Fruit fly (Drosophila melanogaster) whole organism, embryonic: Measurements from ENCODE around the gene Cyp4g15.

Source experiments
- ATbp ChIP-seq: fragments of 200-800 bp; sonication (Bioruptor generic); optimal IDR thresholded peaks from 2 replicates; lab custom pipeline; 2017; ENCODE audit warnings: missing biosample characterization, mild to moderate bottlenecking, missing genetic modification characterization, missing genetic modification reagents
- B-H1 ChIP-seq: fragments of 200-800 bp; sonication (Bioruptor generic); IDR thresholded peaks from 3 replicates; pipeline ENCODE4 v1.3.6; 2022; ENCODE audit warnings: missing biosample characterization, missing genetic modification characterization
- CG12769 ChIP-seq: fragments of 200-800 bp; sonication (Bioruptor generic); optimal IDR thresholded peaks from 2 replicates; lab custom pipeline; 2019; ENCODE audit warnings: missing biosample characterization, mild to moderate bottlenecking, missing genetic modification characterization, moderate library complexity
- CG13775 ChIP-seq: fragments of 200-800 bp; sonication (Bioruptor generic); optimal IDR thresholded peaks from 3 replicates; lab custom pipeline; 2017; ENCODE audit warnings: missing biosample characterization, mild to moderate bottlenecking, missing genetic modification characterization
- CG15696 ChIP-seq: fragments of 200-800 bp; sonication (Bioruptor generic); optimal IDR thresholded peaks from 2 replicates; lab custom pipeline; 2019; ENCODE audit warnings: missing biosample characterization, mild to moderate bottlenecking, missing genetic modification characterization, moderate library complexity
- CG1647 ChIP-seq: fragments of 200-800 bp; sonication (Bioruptor generic); optimal IDR thresholded peaks from 3 replicates; lab custom pipeline; 2016; ENCODE audit warnings: missing biosample characterization, missing genetic modification characterization
- CG17612 ChIP-seq: fragments of 200-800 bp; sonication (Bioruptor generic); IDR thresholded peaks from 2 replicates; pipeline ENCODE4 v1.3.6; 2022; ENCODE audit warnings: missing biosample characterization, missing genetic modification characterization
- CG17802 ChIP-seq: fragments of 200-800 bp; sonication (Bioruptor generic); optimal IDR thresholded peaks from 2 replicates; lab custom pipeline; 2018; ENCODE audit warnings: missing biosample characterization, mild to moderate bottlenecking, missing genetic modification characterization, moderate library complexity
- CG18476 ChIP-seq: fragments of 200-800 bp; sonication (Bioruptor generic); optimal IDR thresholded peaks from 2 replicates; lab custom pipeline; 2016; ENCODE audit warnings: missing biosample characterization, mild to moderate bottlenecking, missing genetic modification characterization
- CG2116 ChIP-seq: fragments of 200-800 bp; sonication (Bioruptor generic); optimal IDR thresholded peaks from 3 replicates; lab custom pipeline; 2018; ENCODE audit warnings: missing biosample characterization, mild to moderate bottlenecking, missing genetic modification characterization
- CG2120 ChIP-seq: fragments of 200-800 bp; sonication (Bioruptor generic); optimal IDR thresholded peaks from 3 replicates; lab custom pipeline; 2016; ENCODE audit warnings: missing biosample characterization, missing genetic modification characterization
- CG42726 ChIP-seq: fragments of 200-800 bp; sonication (Bioruptor generic); IDR thresholded peaks from 2 replicates; pipeline ENCODE4 v1.3.6; 2022; ENCODE audit warnings: missing biosample characterization, missing genetic modification characterization; ENCODE audit not compliant: partially characterized antibody
- CG4617 ChIP-seq: fragments of 200-800 bp; sonication (Bioruptor generic); optimal IDR thresholded peaks from 3 replicates; lab custom pipeline; 2016; ENCODE audit warnings: missing biosample characterization, missing genetic modification characterization, borderline replicate concordance
- CG4730 ChIP-seq: fragments of 200-800 bp; sonication (Bioruptor generic); IDR thresholded peaks from 2 replicates; pipeline ENCODE4 v1.3.6; 2022; ENCODE audit warnings: missing biosample characterization, missing genetic modification characterization
- CG5245 ChIP-seq: fragments of 200-800 bp; sonication (Bioruptor generic); optimal IDR thresholded peaks from 3 replicates; lab custom pipeline; 2016; ENCODE audit warnings: missing biosample characterization, missing genetic modification characterization
- CG8281 ChIP-seq: fragments of 200-800 bp; sonication (Bioruptor generic); optimal IDR thresholded peaks from 2 replicates; lab custom pipeline; 2018; ENCODE audit warnings: missing biosample characterization, mild to moderate bottlenecking, missing genetic modification characterization, moderate library complexity
- CG9797 ChIP-seq: fragments of 200-800 bp; sonication (Bioruptor generic); optimal IDR thresholded peaks from 3 replicates; lab custom pipeline; 2018; ENCODE audit warnings: missing biosample characterization, mild to moderate bottlenecking, missing genetic modification characterization
- Dp ChIP-seq: fragments of 200-800 bp; sonication (Bioruptor generic); optimal IDR thresholded peaks from 2 replicates; lab custom pipeline; 2018; ENCODE audit warnings: missing biosample characterization, mild to moderate bottlenecking, missing genetic modification characterization, moderate library complexity
- Fer1 ChIP-seq: fragments of 200-800 bp; sonication (Bioruptor generic); optimal IDR thresholded peaks from 2 replicates; lab custom pipeline; 2017; ENCODE audit warnings: missing biosample characterization, mild to moderate bottlenecking, missing genetic modification characterization
- HHEX ChIP-seq: fragments of 200-800 bp; sonication (Bioruptor generic); optimal IDR thresholded peaks from 3 replicates; lab custom pipeline; 2017; ENCODE audit warnings: missing biosample characterization, mild to moderate bottlenecking, missing genetic modification characterization, missing genetic modification reagents
- Hsf ChIP-seq: fragments of 200-800 bp; sonication (Bioruptor generic); optimal IDR thresholded peaks from 3 replicates; lab custom pipeline; 2016; ENCODE audit warnings: missing biosample characterization, missing genetic modification characterization
- Meics ChIP-seq: fragments of 200-800 bp; sonication (Bioruptor generic); optimal IDR thresholded peaks from 2 replicates; lab custom pipeline; 2017; ENCODE audit warnings: missing biosample characterization, mild to moderate bottlenecking, missing genetic modification characterization
- Neu2 ChIP-seq: fragments of 200-800 bp; sonication (Bioruptor generic); optimal IDR thresholded peaks from 3 replicates; lab custom pipeline; 2016; ENCODE audit warnings: missing biosample characterization, missing genetic modification characterization, borderline replicate concordance
- Poxn ChIP-seq: fragments of 200-800 bp; sonication (Bioruptor generic); IDR thresholded peaks from 2 replicates; pipeline ENCODE4 v1.3.6; 2022; ENCODE audit warnings: missing biosample characterization, missing genetic modification characterization
- Ptx1 ChIP-seq: fragments of 200-800 bp; sonication (Bioruptor generic); IDR thresholded peaks from 2 replicates; pipeline ENCODE4 v1.3.6; 2022; ENCODE audit warnings: missing biosample characterization, missing genetic modification characterization
- Taf1 ChIP-seq: fragments of 200-800 bp; sonication (Bioruptor generic); IDR thresholded peaks from 2 replicates; pipeline ENCODE4 v1.3.6; 2022; ENCODE audit warnings: missing biosample characterization, missing genetic modification characterization
- Tbp ChIP-seq: fragments of >200 bp; optimal IDR thresholded peaks from 2 replicates; lab custom pipeline; 2018; ENCODE audit warnings: missing biosample characterization, missing genetic modification characterization
- Vsx1 ChIP-seq: fragments of 200-800 bp; sonication (Bioruptor generic); optimal IDR thresholded peaks from 2 replicates; lab custom pipeline; 2017; ENCODE audit warnings: missing biosample characterization, mild to moderate bottlenecking, missing genetic modification characterization, missing genetic modification reagents
- YL-1 ChIP-seq: fragments of 200-800 bp; sonication (Bioruptor generic); optimal IDR thresholded peaks from 3 replicates; lab custom pipeline; 2017; ENCODE audit warnings: missing biosample characterization, mild to moderate bottlenecking, missing genetic modification characterization
- dimm ChIP-seq: fragments of 200-800 bp; sonication (Bioruptor generic); IDR thresholded peaks from 2 replicates; pipeline ENCODE4 v1.3.6; 2022; ENCODE audit warnings: missing biosample characterization, missing genetic modification characterization
- disco-r ChIP-seq: fragments of 200-800 bp; sonication (Bioruptor generic); optimal IDR thresholded peaks from 2 replicates; lab custom pipeline; 2016; ENCODE audit warnings: missing biosample characterization, missing genetic modification characterization
- exex ChIP-seq: fragments of 200-800 bp; sonication (Bioruptor generic); optimal IDR thresholded peaks from 4 replicates; lab custom pipeline; 2018; ENCODE audit warnings: missing biosample characterization, mild to moderate bottlenecking, missing genetic modification characterization, moderate library complexity
- fd3F ChIP-seq: fragments of 200-800 bp; sonication (Bioruptor generic); optimal IDR thresholded peaks from 2 replicates; lab custom pipeline; 2018; ENCODE audit warnings: missing biosample characterization, mild to moderate bottlenecking, missing genetic modification characterization, moderate library complexity
- fru ChIP-seq: fragments of >200 bp; optimal IDR thresholded peaks from 2 replicates; lab custom pipeline; 2017
- gt ChIP-seq: fragments of 200-800 bp; sonication (Bioruptor generic); IDR thresholded peaks from 2 replicates; pipeline ENCODE4 v1.3.6; 2022; ENCODE audit warnings: missing biosample characterization, missing genetic modification characterization
- ind ChIP-seq: fragments of 200-800 bp; sonication (Bioruptor generic); optimal IDR thresholded peaks from 3 replicates; lab custom pipeline; 2016; ENCODE audit warnings: missing biosample characterization, missing genetic modification characterization
- jing ChIP-seq: fragments of 200-800 bp; sonication (Bioruptor generic); optimal IDR thresholded peaks from 2 replicates; lab custom pipeline; 2018; ENCODE audit warnings: missing biosample characterization, mild to moderate bottlenecking, missing genetic modification characterization
- ken ChIP-seq: fragments of 200-800 bp; sonication (Bioruptor generic); IDR thresholded peaks from 3 replicates; pipeline ENCODE4 v1.3.6; 2022; ENCODE audit warnings: missing biosample characterization, missing genetic modification characterization
- lola ChIP-seq, 3 experiments: fragments of >200 bp in 2 of 3; fragments of 200-800 bp in 1 of 3; sonication (Bioruptor generic) in 1 of 3; optimal IDR thresholded peaks; 2 replicates each; lab custom pipeline; 2017 to 2019; ENCODE audit warnings: missing biosample characterization in 3 of 3, missing genetic modification characterization in 3 of 3, mild to moderate bottlenecking in 1 of 3, moderate library complexity in 1 of 3
- mirr ChIP-seq: fragments of 200-800 bp; sonication (Bioruptor generic); optimal IDR thresholded peaks from 3 replicates; lab custom pipeline; 2018; ENCODE audit warnings: missing biosample characterization, mild to moderate bottlenecking, missing genetic modification characterization
- onecut ChIP-seq: fragments of 200-800 bp; sonication (Bioruptor generic); IDR thresholded peaks from 2 replicates; pipeline ENCODE4 v1.3.6; 2022; ENCODE audit warnings: missing biosample characterization, missing genetic modification characterization
- pita ChIP-seq: fragments of 200-800 bp; sonication (Bioruptor generic); optimal IDR thresholded peaks from 2 replicates; lab custom pipeline; 2017; ENCODE audit warnings: missing biosample characterization, mild to moderate bottlenecking, missing genetic modification characterization
- pum ChIP-seq: fragments of 200-800 bp; sonication (Bioruptor generic); optimal IDR thresholded peaks from 2 replicates; lab custom pipeline; 2016; ENCODE audit warnings: missing biosample characterization, missing genetic modification characterization
- sna ChIP-seq: fragments of 200-800 bp; sonication (Bioruptor generic); IDR thresholded peaks from 2 replicates; pipeline ENCODE4 v1.3.6; 2022; ENCODE audit warnings: missing biosample characterization, missing genetic modification characterization; ENCODE audit not compliant: partially characterized antibody
- stwl ChIP-seq: fragments of 200-800 bp; sonication (Bioruptor generic); optimal IDR thresholded peaks from 3 replicates; lab custom pipeline; 2018; ENCODE audit warnings: missing biosample characterization, mild to moderate bottlenecking, missing genetic modification characterization, moderate library complexity
- toy ChIP-seq: fragments of 200-800 bp; sonication (Bioruptor generic); IDR thresholded peaks from 2 replicates; pipeline ENCODE4 v1.3.6; 2022; ENCODE audit warnings: missing biosample characterization, missing genetic modification characterization
- ttk ChIP-seq: fragments of 200-800 bp; sonication (Bioruptor generic); IDR thresholded peaks from 2 replicates; pipeline ENCODE4 v2.1.2; 2022; ENCODE audit warnings: missing biosample characterization, missing genetic modification characterization
- twi ChIP-seq: fragments of 200-800 bp; optimal IDR thresholded peaks from 2 replicates; lab custom pipeline; 2019; ENCODE audit warnings: missing biosample characterization, mild to moderate bottlenecking, missing genetic modification characterization, moderate library complexity
- vfl ChIP-seq: fragments of 200-800 bp; sonication (Bioruptor generic); optimal IDR thresholded peaks from 2 replicates; lab custom pipeline; 2016; ENCODE audit warnings: missing biosample characterization, missing genetic modification characterization

Gene Cyp4g15

DNA sequence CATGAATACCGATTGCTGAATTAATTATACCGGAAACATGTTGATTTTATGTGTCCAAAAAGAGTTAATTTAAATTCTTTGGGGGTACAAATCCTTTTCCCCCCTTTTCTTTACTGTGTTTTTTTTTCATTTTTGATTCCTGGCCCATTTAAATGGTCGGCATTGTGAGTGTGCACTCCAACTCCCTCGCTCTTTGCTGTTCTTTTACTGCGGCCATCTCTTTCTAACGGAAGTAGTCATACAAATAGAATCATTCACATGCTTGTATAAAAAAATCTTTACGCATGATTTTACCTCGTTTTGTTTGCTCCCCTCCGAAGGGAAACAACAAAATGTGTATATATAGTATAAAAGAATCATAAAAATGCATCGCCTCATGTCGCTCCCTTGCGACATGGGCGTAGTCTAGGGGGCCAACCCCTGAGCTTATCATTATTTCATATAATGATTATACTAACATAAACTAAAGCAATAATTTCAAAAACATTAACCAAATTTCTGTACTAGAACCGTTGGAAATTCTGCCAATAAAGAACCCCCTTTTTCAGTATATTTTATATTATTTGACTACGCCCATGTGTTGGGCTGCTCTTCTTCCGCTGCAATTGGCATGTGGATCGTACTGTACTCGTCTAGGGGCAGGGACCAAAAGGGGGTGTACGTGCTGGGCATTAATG, 51.3 kb downstream of the Cyp4g15 start (continued):
- TF ChIP-seq CG13775 (peak; percentile 53), CG2116 (peak; percentile 31), ATbp (peak; percentile 87), CG5245 (GFP tag; lab: Kevin White, UChicago) (peak; percentile 59), Poxn (no peak), HHEX (GFP tag; lab: Kevin White, UChicago) (peak; percentile 33), Meics (GFP tag; lab: Kevin White, UChicago) (peak; percentile 21), Dp (GFP tag; lab: Kevin White, UChicago) (no peak), Neu2 (GFP tag; lab: Kevin White, UChicago) (no peak), CG18476 (GFP tag; lab: Kevin White, UChicago) (peak; percentile 51), fru (lab: Kevin White, UChicago) (no peak), disco-r (no peak), pita (GFP tag; lab: Kevin White, UChicago) (no peak), CG9797 (GFP tag; lab: Kevin White, UChicago) (peak; percentile 5), Ptx1 (GFP tag; lab: Robert Waterston, UW) (peak; percentile 66), pum (peak; percentile 65), Fer1 (peak; percentile 32), YL-1 (GFP tag; lab: Kevin White, UChicago) (no peak), ken (peak; percentile 76; the same call in 2 of the 3 replicates), exex (tag; lab: Kevin White, UChicago) (no peak), CG8281 (tag; lab: Kevin White, UChicago) (peak; percentile 57), CG1647 (GFP tag; lab: Kevin White, UChicago) (peak; percentile 55), CG42726 (no peak), toy (GFP tag; lab: Robert Waterston, UW) (0 out of 2 replicates have a peak, but pooled peaks have one; percentile 29), dimm (no peak), CG4617 (GFP tag; lab: Kevin White, UChicago) (no peak), Vsx1 (GFP tag; lab: Kevin White, UChicago) (no peak), CG15696 (tag; lab: Kevin White, UChicago) (peak; percentile 87), CG12769 (tag; lab: Kevin White, UChicago) (peak; percentile 7), sna (GFP tag; lab: Robert Waterston, UW) (no peak), lola (GFP tag; optimal IDR thresholded peaks at IDR 0.05; lab: Kevin White, UChicago) (peak in 1 of 3 experiments; percentile 93), stwl (peak; percentile 39), Tbp (GFP tag; lab: Kevin White, UChicago) (no peak), CG17612 (peak; percentile 39; the same call in 1 of the 2 replicates), jing (GFP tag; lab: Kevin White, UChicago) (peak; percentile 64), CG17802 (tag; lab: Kevin White, UChicago) (peak; percentile 51), vfl (no peak), ind (GFP tag; lab: Kevin White, UChicago) (peak; percentile 56), mirr (GFP tag; lab: Kevin White, UChicago) (no peak), B-H1 (GFP tag; lab: Robert Waterston, UW) (peak; percentile 28; the same call in 1 of the 3 replicates), twi (tag; lab: Kevin White, UChicago) (peak; percentile 85), onecut (GFP tag; lab: Robert Waterston, UW) (peak; percentile 78), fd3F (GFP tag; lab: Kevin White, UChicago) (no peak), CG2120 (GFP tag; lab: Kevin White, UChicago) (peak; percentile 8), ttk (peak; percentile 56; the same call in 1 of the 2 replicates), Hsf (GFP tag; lab: Kevin White, UChicago) (peak; percentile 47), CG4730 (peak; percentile 60), gt (GFP tag; lab: Robert Waterston, UW) (peak; percentile 48; the same call in 1 of the 2 replicates), Taf1 (GFP tag; lab: Robert Waterston, UW) (no peak)
